Worm (Caenorhabditis elegans) whole organism, L4 larva: Measurements from ENCODE around the gene Y116A8C.20.

ENCODE experiments used
- F37D6.2 ChIP-seq: sonication (generic microtip); optimal IDR thresholded peaks from 2 replicates; lab custom pipeline; 2016; ENCODE audit warnings: mild to moderate bottlenecking, missing genetic modification characterization, missing compliant biosample characterization
- F49E8.2 ChIP-seq: sonication (generic microtip); optimal IDR thresholded peaks from 2 replicates; lab custom pipeline; 2016; ENCODE audit warnings: missing compliant biosample characterization, mild to moderate bottlenecking, missing genetic modification characterization, borderline replicate concordance
- nhr-237 ChIP-seq: sonication (generic microtip); optimal IDR thresholded peaks from 2 replicates; lab custom pipeline; 2017; ENCODE audit warnings: missing biosample characterization, missing genetic modification characterization

ce11 chrIV:17026568-17026967 is 14.2 kb upstream of the Y116A8C.20 start:
- TF ChIP-seq nhr-237 = no peak
- TF ChIP-seq F37D6.2 = no peak
- no peak for TF ChIP-seq F49E8.2 (tag; lab: Kevin White, UChicago)
